Worm (Caenorhabditis elegans) whole organism, midembryonic: ENCODE results near the gene ehn-3.
A peak's percentile ranks its signal among the peaks of the same experiment; 100 is the strongest.
"Not testable (repeated sequence)": the region's sequence is repeated elsewhere in the genome, so short reads cannot be mapped to it uniquely, and the experiment has no call there.

Experiments used
- T22C8.4 ChIP-seq: fragments of 200-800 bp; sonication (Bioruptor generic); IDR thresholded peaks from 2 replicates; pipeline ENCODE4 v1.3.6; 2022; ENCODE audit warnings: missing genetic modification characterization, missing compliant biosample characterization
- cog-1 ChIP-seq: sonication (generic microtip); optimal IDR thresholded peaks from 2 replicates; lab custom pipeline; 2016; ENCODE audit warnings: missing genetic modification characterization, missing compliant biosample characterization
- flt-1 ChIP-seq: fragments of 200-800 bp; sonication (Bioruptor generic); IDR thresholded peaks from 2 replicates; pipeline ENCODE4 v1.3.6; 2022; ENCODE audit warnings: missing genetic modification characterization, missing compliant biosample characterization
- klf-2 ChIP-seq: fragments of 200-800 bp; sonication (Bioruptor generic); conservative IDR thresholded peaks from 2 replicates; pipeline ENCODE4 v1.3.6; 2022; ENCODE audit warnings: missing genetic modification reagents, missing genetic modification characterization, missing compliant biosample characterization
- med-1 ChIP-seq: sonication (generic microtip); optimal IDR thresholded peaks from 2 replicates; lab custom pipeline; 2017; ENCODE audit warnings: missing genetic modification characterization, mild to moderate bottlenecking, missing compliant biosample characterization, antibody characterized with exemption, missing genetic modification reagents; ENCODE audit not compliant: insufficient read depth
- ref-1 ChIP-seq: fragments of 200-800 bp; sonication (Bioruptor generic); conservative IDR thresholded peaks from 2 replicates; pipeline ENCODE4 v1.3.6; 2022; ENCODE audit warnings: missing genetic modification reagents, missing genetic modification characterization, missing compliant biosample characterization
- tab-1 ChIP-seq: fragments of 200-800 bp; sonication (Bioruptor generic); IDR thresholded peaks from 2 replicates; pipeline ENCODE4 v1.3.6; 2022; ENCODE audit warnings: missing genetic modification characterization, missing compliant biosample characterization
- ztf-23 ChIP-seq: fragments of 200-800 bp; sonication (Bioruptor generic); IDR thresholded peaks from 2 replicates; pipeline ENCODE4 v1.3.6; 2022; ENCODE audit warnings: missing genetic modification reagents, missing genetic modification characterization, missing compliant biosample characterization
- ztf-29 ChIP-seq: fragments of 200-800 bp; sonication (Bioruptor generic); IDR thresholded peaks from 2 replicates; pipeline ENCODE4 v1.3.6; 2022; ENCODE audit warnings: missing genetic modification reagents, missing genetic modification characterization, missing compliant biosample characterization

The ehn-3 gene

DNA sequence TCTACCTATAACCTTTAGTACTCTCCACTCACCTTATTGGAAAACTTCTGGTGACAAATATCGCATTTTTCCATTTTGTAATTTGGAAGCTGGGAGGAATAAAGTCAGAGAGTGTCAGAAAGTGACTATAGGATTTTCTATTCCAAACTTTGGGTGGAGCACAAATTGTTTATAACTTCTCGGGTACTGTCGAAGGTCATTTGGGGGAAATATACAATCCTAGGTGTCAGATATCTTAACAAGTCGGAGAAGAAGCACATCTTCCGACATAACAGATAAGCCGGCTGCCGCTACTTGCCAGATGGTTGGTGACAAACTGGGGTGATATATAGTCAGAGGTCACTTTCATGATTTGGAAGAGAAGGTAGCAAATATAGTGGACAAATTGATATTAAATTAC, at the start of gene ehn-3:
Gene ehn-3, minus strand, starts transcription at position 101 of the 400 bp plus-strand sequence.
- no peak for TF ChIP-seq T22C8.4 (GFP tag; lab: Robert Waterston, UW)
- TF ChIP-seq med-1 (GFP tag; lab: Kevin White, UChicago), result no peak
- TF ChIP-seq tab-1 (GFP tag; lab: Robert Waterston, UW), result no peak
- TF ChIP-seq flt-1 (GFP tag; lab: Robert Waterston, UW), result no peak

DNA sequence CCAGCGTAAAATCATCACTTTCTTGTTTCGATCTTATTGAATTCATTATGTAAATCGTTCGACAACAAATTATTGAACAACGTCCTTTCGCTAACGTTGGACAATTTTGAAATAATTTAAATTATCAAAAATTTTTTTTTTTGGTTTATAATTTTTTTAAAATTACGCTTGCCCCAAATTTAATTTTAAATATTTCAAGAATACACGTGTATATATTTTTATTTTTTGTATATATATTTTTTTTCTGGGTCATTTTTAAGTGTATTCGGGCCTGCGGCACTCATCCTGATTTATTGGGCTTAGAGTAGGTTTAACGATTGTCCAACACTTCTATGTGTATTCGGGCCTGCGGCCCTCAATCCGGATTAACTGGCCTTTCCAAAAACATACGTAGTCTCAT, 45.4 kb upstream of the ehn-3 start, which contains the start of gene Y52D5A.2:
Gene Y52D5A.2, minus strand, starts transcription at position 101 of the 400 bp plus-strand sequence.
- not testable (repeated sequence) for TF ChIP-seq med-1 (GFP tag; lab: Kevin White, UChicago); ref-1 (GFP tag; lab: Robert Waterston, UW); ztf-29 (GFP tag; lab: Robert Waterston, UW)

DNA sequence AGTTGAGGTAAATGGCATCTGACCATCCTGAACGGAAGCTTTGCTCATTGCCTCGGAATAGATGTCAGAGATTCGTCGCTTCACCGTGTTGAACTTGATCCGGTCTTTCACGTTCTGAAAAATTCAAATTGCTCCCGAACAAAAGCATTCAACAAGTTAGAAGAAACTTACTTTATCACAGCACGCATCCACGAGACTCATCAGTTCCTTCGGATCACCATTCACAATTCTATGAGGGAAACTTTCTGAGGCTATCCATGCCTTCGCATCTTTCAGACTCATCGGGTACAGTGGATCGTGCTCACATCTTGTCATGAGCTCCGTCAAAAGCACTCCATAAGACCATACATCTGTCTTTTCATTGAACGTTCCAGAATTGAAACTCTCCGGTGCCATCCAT, 43.8 kb upstream of the ehn-3 start:
- TF ChIP-seq med-1 (GFP tag; lab: Kevin White, UChicago) (no peak), klf-2 (GFP tag; lab: Robert Waterston, UW) (no peak)

- TF ChIP-seq tab-1, ztf-29, flt-1 (GFP tag; lab: Robert Waterston, UW): not testable (repeated sequence)
Observed at ce11 chrIV:5455999-5456398, 37.0 kb upstream of the ehn-3 start, which contains the start of gene Y4C6A.3. Gene Y4C6A.3 (minus strand): TSS chrIV:5456099.

ce11 chrIV:5452667-5453066, 33.6 kb upstream of the ehn-3 start, which contains the start of gene Y4C6A.4:
Gene Y4C6A.4 (plus strand): TSS chrIV:5452967.
- TF ChIP-seq ztf-29 (GFP tag; lab: Robert Waterston, UW) (no peak), cog-1 (no peak), ref-1 (GFP tag; lab: Robert Waterston, UW) (no peak), klf-2 (GFP tag; lab: Robert Waterston, UW) (no peak), tab-1 (GFP tag; lab: Robert Waterston, UW) (no peak), T22C8.4 (GFP tag; lab: Robert Waterston, UW) (no peak), med-1 (GFP tag; lab: Kevin White, UChicago) (no peak), ztf-23 (no peak), flt-1 (GFP tag; lab: Robert Waterston, UW) (no peak)

ce11 chrIV:5438705-5439104, 19.7 kb upstream of the ehn-3 start, which contains the start of gene mgl-3:
Gene mgl-3 (plus strand): TSS chrIV:5439005.
- TF ChIP-seq ztf-23, result no peak
- no peak for TF ChIP-seq cog-1
- no peak for TF ChIP-seq tab-1 (GFP tag; lab: Robert Waterston, UW)
- no peak for TF ChIP-seq T22C8.4 (GFP tag; lab: Robert Waterston, UW)
- TF ChIP-seq klf-2 (GFP tag; lab: Robert Waterston, UW), result no peak
- TF ChIP-seq ref-1 (GFP tag; lab: Robert Waterston, UW), result no peak
- TF ChIP-seq ztf-29 (GFP tag; lab: Robert Waterston, UW), result no peak

DNA sequence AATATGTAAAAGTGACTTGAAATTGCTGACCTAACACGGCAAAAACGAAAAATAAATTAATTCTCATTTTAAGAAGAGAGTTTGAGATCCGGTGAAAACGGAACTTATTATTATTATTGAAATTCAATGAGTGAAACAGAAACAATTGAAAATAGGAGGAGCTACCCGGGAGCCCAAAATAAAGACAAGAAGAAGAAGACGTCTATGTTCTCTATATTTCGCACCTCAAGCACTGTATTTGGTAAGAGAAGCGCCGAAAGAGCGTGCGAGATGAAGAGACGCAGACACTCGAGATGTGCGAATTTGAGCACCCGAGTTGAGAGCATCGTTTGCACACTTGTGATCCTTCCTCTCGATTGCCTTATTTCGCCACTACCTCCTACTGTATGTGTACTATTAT, 3.3 kb downstream of the ehn-3 start, which contains the start of gene spp-7:
Gene spp-7, minus strand, starts transcription at position 101 of the 400 bp plus-strand sequence.
- TF ChIP-seq ztf-29 (GFP tag; lab: Robert Waterston, UW), result no peak
- no peak for TF ChIP-seq cog-1

ce11 chrIV:5411641-5412337, 7.2 kb downstream of the ehn-3 start, which contains the start of gene ZK616.8:
Gene ZK616.8 (minus strand): TSS chrIV:5412193.
- TF ChIP-seq ztf-23 (no peak), T22C8.4 (GFP tag; lab: Robert Waterston, UW) (peak; percentile 61)

DNA sequence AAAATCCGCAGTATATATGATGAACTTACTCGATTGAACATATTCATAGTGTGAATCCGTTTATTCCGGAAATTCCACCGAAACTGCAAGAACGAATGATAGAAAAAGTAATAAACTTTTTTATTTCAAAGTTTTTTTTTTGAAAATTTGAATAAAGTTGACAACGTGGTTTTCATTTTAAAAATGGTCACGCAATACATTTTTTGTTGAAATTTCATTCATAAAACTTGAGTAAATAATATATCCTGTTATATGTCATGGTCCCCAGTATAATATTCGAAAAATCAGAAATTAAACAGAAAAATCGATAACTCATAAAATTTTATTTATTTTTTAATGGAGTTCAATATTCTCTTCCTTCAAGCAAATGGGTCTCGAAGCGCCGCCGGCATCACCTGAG, 7.9 kb downstream of the ehn-3 start, which contains the start of gene ZK616.65:
Gene ZK616.65, minus strand, starts transcription at position 101 of the 400 bp plus-strand sequence.
- TF ChIP-seq T22C8.4 (GFP tag; lab: Robert Waterston, UW) (no peak), ztf-29 (GFP tag; lab: Robert Waterston, UW) (no peak), ztf-23 (no peak), flt-1 (GFP tag; lab: Robert Waterston, UW) (no peak), cog-1 (no peak), tab-1 (GFP tag; lab: Robert Waterston, UW) (no peak), ref-1 (GFP tag; lab: Robert Waterston, UW) (no peak), klf-2 (GFP tag; lab: Robert Waterston, UW) (no peak)

- TF ChIP-seq ztf-23 (no peak), tab-1 (GFP tag; lab: Robert Waterston, UW) (no peak), T22C8.4 (GFP tag; lab: Robert Waterston, UW) (no peak), flt-1 (GFP tag; lab: Robert Waterston, UW) (no peak), med-1 (GFP tag; lab: Kevin White, UChicago) (no peak), cog-1 (no peak), ztf-29 (GFP tag; lab: Robert Waterston, UW) (no peak), klf-2 (GFP tag; lab: Robert Waterston, UW) (no peak)
Observed at ce11 chrIV:5409112-5409511, 9.9 kb downstream of the ehn-3 start.

DNA sequence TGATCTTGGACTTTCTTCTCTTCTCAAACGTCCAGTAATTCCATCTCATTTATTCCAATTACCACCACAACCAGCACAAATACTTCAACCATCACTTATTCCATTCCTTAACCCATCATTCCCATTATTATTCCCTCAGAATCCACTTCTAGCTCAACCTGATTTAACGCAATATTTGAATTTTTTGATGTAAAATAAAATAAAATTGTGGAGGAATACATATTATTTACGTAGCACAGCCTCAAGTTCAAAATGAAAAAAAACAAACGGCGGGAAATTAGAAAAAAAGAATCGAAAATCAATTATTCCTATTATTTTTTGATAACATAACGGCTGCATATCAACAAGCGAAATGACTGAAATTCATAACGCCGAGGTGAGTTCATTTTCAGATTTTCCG, 13.7 kb downstream of the ehn-3 start, which contains the start of gene ZK616.61:
Gene ZK616.61, plus strand, starts transcription at position 301 of the 400 bp plus-strand sequence.
- TF ChIP-seq med-1 (GFP tag; lab: Kevin White, UChicago) (no peak), cog-1 (no peak)
